Fruit fly (Drosophila melanogaster) whole organism, wandering third instar larva: ENCODE data around the gene CG34164.
A peak's percentile ranks its signal among the peaks of the same experiment; 100 is the strongest.

Source experiments
- Abd-B ChIP-seq: fragments of >200 bp; optimal IDR thresholded peaks from 2 replicates; lab custom pipeline; 2017; ENCODE audit warnings: missing biosample characterization, missing genetic modification characterization
- CG32264 ChIP-seq: fragments of 200-800 bp; sonication (Bioruptor generic); optimal IDR thresholded peaks from 2 replicates; lab custom pipeline; 2016; ENCODE audit warnings: missing biosample characterization, missing genetic modification characterization
- CG9705 ChIP-seq: fragments of 200-800 bp; sonication (Bioruptor generic); optimal IDR thresholded peaks from 2 replicates; lab custom pipeline; 2018; ENCODE audit warnings: missing biosample characterization, mild to moderate bottlenecking, missing genetic modification characterization
- Dfd ChIP-seq: fragments of >200 bp; optimal IDR thresholded peaks from 2 replicates; lab custom pipeline; 2017; ENCODE audit warnings: missing biosample characterization, missing genetic modification characterization
- Dif ChIP-seq: fragments of 200-275, 200-300 bp; sonication (Bioruptor generic); optimal IDR thresholded peaks from 2 replicates; lab custom pipeline; 2018; ENCODE audit warnings: missing biosample characterization, missing genetic modification characterization; ENCODE audit not compliant: partially characterized antibody
- GATAd ChIP-seq: sonication (Bioruptor generic); optimal IDR thresholded peaks from 2 replicates; lab custom pipeline; 2016; ENCODE audit warnings: missing biosample characterization, missing genetic modification characterization
- HLH106 ChIP-seq: fragments of 200-800 bp; optimal IDR thresholded peaks from 3 replicates; lab custom pipeline; 2019; ENCODE audit warnings: missing biosample characterization, mild to moderate bottlenecking, missing genetic modification characterization, moderate library complexity
- Hnf4 ChIP-seq: fragments of 200-800 bp; sonication (Bioruptor generic); optimal IDR thresholded peaks from 2 replicates; lab custom pipeline; 2016; ENCODE audit warnings: missing biosample characterization, mild to moderate bottlenecking, missing genetic modification characterization
- Hr78 ChIP-seq: fragments of >200 bp; optimal IDR thresholded peaks from 2 replicates; lab custom pipeline; 2017; ENCODE audit warnings: missing biosample characterization, missing genetic modification characterization
- Hr83 ChIP-seq: fragments of 200-300 bp; sonication (Bioruptor generic); optimal IDR thresholded peaks from 2 replicates; lab custom pipeline; 2016; ENCODE audit warnings: missing biosample characterization, mild to moderate bottlenecking, missing genetic modification characterization, moderate library complexity; ENCODE audit not compliant: poor library complexity, severe bottlenecking
- Myc ChIP-seq: fragments of >200 bp; optimal IDR thresholded peaks from 2 replicates; lab custom pipeline; 2017
- N ChIP-seq: fragments of >200 bp; optimal IDR thresholded peaks from 2 replicates; lab custom pipeline; 2018; ENCODE audit warnings: missing biosample characterization, missing external identifiers, missing genetic modification characterization
- OdsH ChIP-seq: fragments of 200-800 bp; sonication (Bioruptor generic); optimal IDR thresholded peaks from 2 replicates; lab custom pipeline; 2016; ENCODE audit warnings: missing biosample characterization, mild to moderate bottlenecking, missing genetic modification characterization
- Rel ChIP-seq, 2 experiments: fragments of 200-800 bp; sonication (Bioruptor generic) in 1 of 2; optimal IDR thresholded peaks; 2 replicates in 1 of 2; 3 replicates in 1 of 2; lab custom pipeline; 2016 to 2019; ENCODE audit warnings: mild to moderate bottlenecking in 2 of 2, missing biosample characterization in 2 of 2, missing genetic modification characterization in 2 of 2, moderate library complexity in 1 of 2
- Sp1 ChIP-seq: fragments of 200-800 bp; sonication (Bioruptor generic); optimal IDR thresholded peaks from 3 replicates; lab custom pipeline; 2019; ENCODE audit warnings: missing biosample characterization, mild to moderate bottlenecking, missing genetic modification characterization, moderate library complexity
- Vsx2 ChIP-seq: fragments of 200-300, 225-300 bp; sonication (Bioruptor generic); optimal IDR thresholded peaks from 2 replicates; lab custom pipeline; 2018; ENCODE audit warnings: missing biosample characterization, missing genetic modification characterization; ENCODE audit not compliant: partially characterized antibody
- br ChIP-seq: fragments of 200-800 bp; sonication (Bioruptor generic); optimal IDR thresholded peaks from 2 replicates; lab custom pipeline; 2016; ENCODE audit warnings: missing biosample characterization, missing genetic modification characterization
- brk ChIP-seq: fragments of 200-800 bp; sonication (Bioruptor generic); optimal IDR thresholded peaks from 2 replicates; lab custom pipeline; 2016; ENCODE audit warnings: missing biosample characterization, mild to moderate bottlenecking, missing genetic modification characterization
- dl ChIP-seq, 2 experiments: fragments of 175-275, 200-275 bp in 1 of 2; fragments of 200-275 bp in 1 of 2; sonication (Bioruptor generic); optimal IDR thresholded peaks; lab custom pipeline; 2018; ENCODE audit warnings: mild to moderate bottlenecking in 2 of 2, missing biosample characterization in 2 of 2, missing genetic modification characterization in 2 of 2, moderate library complexity in 2 of 2; ENCODE audit not compliant: partially characterized antibody in 2 of 2, insufficient read depth in 1 of 2
- ey ChIP-seq: fragments of 200-800 bp; sonication (Bioruptor generic); optimal IDR thresholded peaks from 2 replicates; lab custom pipeline; 2016; ENCODE audit warnings: missing biosample characterization, missing genetic modification characterization
- foxo ChIP-seq, 2 experiments: fragments of 200-800 bp; sonication (Bioruptor generic); optimal IDR thresholded peaks; 2 replicates in 1 of 2; 3 replicates in 1 of 2; lab custom pipeline; 2016 to 2017; ENCODE audit warnings: missing biosample characterization in 2 of 2, missing genetic modification characterization in 2 of 2
- fru ChIP-seq: fragments of 200-800 bp; sonication (Bioruptor generic); optimal IDR thresholded peaks from 3 replicates; lab custom pipeline; 2016; ENCODE audit warnings: missing biosample characterization, mild to moderate bottlenecking, missing genetic modification characterization
- h ChIP-seq: fragments of 200-800 bp; sonication (Bioruptor generic); optimal IDR thresholded peaks from 3 replicates; lab custom pipeline; 2016; ENCODE audit warnings: missing biosample characterization, mild to moderate bottlenecking, missing genetic modification characterization
- jim ChIP-seq: fragments of 175-275, 200-325 bp; sonication (Bioruptor generic); optimal IDR thresholded peaks from 2 replicates; lab custom pipeline; 2016; ENCODE audit warnings: missing biosample characterization, mild to moderate bottlenecking, missing genetic modification characterization
- lola ChIP-seq: fragments of >200 bp; optimal IDR thresholded peaks from 2 replicates; lab custom pipeline; 2017; ENCODE audit warnings: missing biosample characterization, missing genetic modification characterization
- pan ChIP-seq: fragments of >200 bp; optimal IDR thresholded peaks from 2 replicates; lab custom pipeline; 2017
- psq ChIP-seq: fragments of 200-800 bp; sonication (Bioruptor generic); optimal IDR thresholded peaks from 3 replicates; lab custom pipeline; 2017; ENCODE audit warnings: missing biosample characterization, mild to moderate bottlenecking, missing genetic modification characterization, moderate library complexity
- rgr ChIP-seq: fragments of 200-800 bp; sonication (Bioruptor generic); optimal IDR thresholded peaks from 3 replicates; lab custom pipeline; 2016; ENCODE audit warnings: missing biosample characterization, mild to moderate bottlenecking, missing genetic modification characterization
- sage ChIP-seq: fragments of 200-800 bp; sonication (Bioruptor generic); optimal IDR thresholded peaks from 2 replicates; lab custom pipeline; 2016; ENCODE audit warnings: missing biosample characterization, mild to moderate bottlenecking, missing genetic modification characterization
- sv ChIP-seq: fragments of 200-800 bp; sonication (Bioruptor generic); optimal IDR thresholded peaks from 3 replicates; lab custom pipeline; 2016; ENCODE audit warnings: missing biosample characterization, missing genetic modification characterization
- tai ChIP-seq: sonication (Bioruptor generic); optimal IDR thresholded peaks from 2 replicates; lab custom pipeline; 2016; ENCODE audit warnings: missing biosample characterization, missing genetic modification characterization
- usp ChIP-seq: fragments of >200 bp; optimal IDR thresholded peaks from 2 replicates; lab custom pipeline; 2017; ENCODE audit warnings: missing biosample characterization, missing genetic modification characterization
- woc ChIP-seq: sonication (Bioruptor generic); optimal IDR thresholded peaks from 2 replicates; lab custom pipeline; 2016; ENCODE audit warnings: missing biosample characterization, mild to moderate bottlenecking, missing genetic modification characterization

CG34164 gene

DNA sequence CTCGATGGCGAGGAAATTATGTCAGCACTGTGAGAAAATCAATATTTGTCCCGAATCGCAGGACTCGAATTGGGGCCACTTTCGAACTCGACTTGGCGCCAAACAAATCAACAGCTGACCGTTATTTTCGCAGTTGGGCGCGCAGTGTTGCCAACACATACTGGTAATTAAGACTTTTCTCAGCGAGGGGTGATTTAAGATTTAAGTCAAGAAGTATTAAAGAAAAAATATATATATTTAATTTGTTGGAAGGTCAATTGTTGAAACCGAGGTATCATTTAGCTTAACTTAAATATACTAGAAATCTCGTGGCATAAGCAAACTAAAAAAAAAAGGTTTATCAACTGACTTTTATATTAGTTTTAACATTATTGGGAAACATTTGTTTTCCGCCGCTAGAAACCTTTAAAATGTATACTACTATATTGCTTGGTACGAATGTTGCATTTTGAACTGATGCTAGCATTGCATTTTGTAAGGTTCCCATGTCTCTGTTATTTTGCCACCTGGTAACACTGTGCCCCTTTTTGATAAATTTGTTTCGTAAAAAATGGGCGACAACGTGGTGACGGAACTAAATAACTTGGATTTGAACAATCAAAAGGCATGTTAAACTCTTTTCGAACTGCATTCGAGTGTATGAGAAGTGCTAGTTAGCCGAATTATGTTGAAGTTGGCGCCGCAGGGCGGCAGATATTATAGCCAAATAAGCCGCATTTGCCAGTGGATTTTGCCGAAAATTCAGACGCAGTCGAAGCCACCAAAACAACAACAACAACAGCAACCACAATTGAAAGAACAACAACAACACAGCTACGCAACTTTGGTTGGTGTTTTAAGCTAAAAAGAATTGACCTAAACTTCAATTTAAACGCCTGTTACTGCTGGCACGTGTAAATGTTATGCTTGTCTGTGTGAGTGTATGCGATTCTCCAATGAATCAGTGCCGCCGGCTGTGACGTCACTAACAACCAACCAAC, 47.4 kb downstream of the CG34164 start, which contains the start of the genes Patsas and ThrRS:
TSS of gene Patsas (minus strand) at position 55 of the 980 bp plus-strand sequence.
TSS of gene ThrRS (plus strand) at position 521 of the 980 bp plus-strand sequence.
- TF ChIP-seq N (GFP tag; lab: Kevin White, UChicago), result peak; percentile 77
- TF ChIP-seq ey (GFP tag; lab: Kevin White, UChicago), result peak; percentile 66
- no peak for TF ChIP-seq GATAd
- TF ChIP-seq psq (GFP tag; lab: Kevin White, UChicago), result peak; percentile 55
- no peak for TF ChIP-seq woc (GFP tag; lab: Kevin White, UChicago)
- TF ChIP-seq br (GFP tag; lab: Kevin White, UChicago), result peak; percentile 56
- TF ChIP-seq Dfd (GFP tag; lab: Kevin White, UChicago), result no peak
- TF ChIP-seq Hnf4 (GFP tag; lab: Kevin White, UChicago), result no peak
- TF ChIP-seq Vsx2 (GFP tag; lab: Kevin White, UChicago), result no peak
- no peak for TF ChIP-seq lola (GFP tag; lab: Kevin White, UChicago)
- TF ChIP-seq tai (GFP tag; lab: Kevin White, UChicago), result no peak
- TF ChIP-seq Hr83, result no peak
- TF ChIP-seq foxo (GFP tag; optimal IDR thresholded peaks at IDR 0.05; lab: Kevin White, UChicago), result peak in 1 of 2 experiments; percentile 83
- TF ChIP-seq Dif (GFP tag; lab: Kevin White, UChicago), result no peak
- no peak for TF ChIP-seq pan (lab: Kevin White, UChicago)
- TF ChIP-seq sv, result peak; percentile 85
- no peak for TF ChIP-seq sage (GFP tag; lab: Kevin White, UChicago)
- TF ChIP-seq usp (GFP tag; lab: Kevin White, UChicago), result no peak
- peak; percentile 82 for TF ChIP-seq HLH106 (tag; lab: Kevin White, UChicago)
- TF ChIP-seq Hr78 (GFP tag; lab: Kevin White, UChicago), result peak; percentile 30
- TF ChIP-seq OdsH, result peak; percentile 61
- no peak for TF ChIP-seq brk (GFP tag; lab: Kevin White, UChicago)
- TF ChIP-seq dl (GFP tag; optimal IDR thresholded peaks at IDR 0.05; lab: Kevin White, UChicago; ENCODE audit: insufficient read depth in 1 of 2, partially characterized antibody in 2 of 2), result no peak
- no peak for TF ChIP-seq Abd-B (GFP tag; lab: Kevin White, UChicago)
- no peak for TF ChIP-seq CG32264
- TF ChIP-seq Myc (lab: Kevin White, UChicago), result peak; percentile 6
- TF ChIP-seq Sp1 (GFP tag; lab: Kevin White, UChicago), result peak; percentile 78
- TF ChIP-seq CG9705 (GFP tag; lab: Kevin White, UChicago), result peak; percentile 43
- TF ChIP-seq rgr (GFP tag; lab: Kevin White, UChicago), result peak; percentile 77
- TF ChIP-seq Rel (GFP tag; optimal IDR thresholded peaks at IDR 0.05; lab: Kevin White, UChicago), result no peak
- peak; percentile 36 for TF ChIP-seq Rel (tag; optimal IDR thresholded peaks at IDR 0.05; lab: Kevin White, UChicago)
- TF ChIP-seq jim (GFP tag; lab: Kevin White, UChicago), result no peak

DNA sequence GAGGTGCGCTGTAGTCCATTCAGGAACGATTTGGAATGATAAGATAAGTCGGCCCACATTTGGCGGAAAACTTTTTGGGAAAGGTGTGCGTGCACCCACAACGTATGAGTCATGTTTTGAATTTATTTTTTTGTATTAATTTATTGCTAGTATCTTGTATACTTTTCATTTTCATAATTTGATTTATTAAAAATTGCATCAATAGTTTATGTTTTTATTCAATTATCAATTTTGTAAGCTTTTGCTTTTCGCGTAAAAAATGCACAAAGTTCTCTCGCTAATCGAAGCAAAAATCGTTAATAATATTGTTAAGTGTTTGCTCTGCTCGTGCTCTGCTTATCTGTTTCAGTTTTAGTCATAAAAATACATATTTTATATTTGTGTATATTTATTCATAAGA, 50.9 kb downstream of the CG34164 start:
- TF ChIP-seq pan (lab: Kevin White, UChicago) (no peak), OdsH (no peak), Rel (GFP tag; optimal IDR thresholded peaks at IDR 0.05; lab: Kevin White, UChicago) (no peak), Rel (tag; optimal IDR thresholded peaks at IDR 0.05; lab: Kevin White, UChicago) (no peak), fru (no peak), Dif (GFP tag; lab: Kevin White, UChicago) (no peak), Sp1 (GFP tag; lab: Kevin White, UChicago) (no peak), CG32264 (no peak), foxo (GFP tag; optimal IDR thresholded peaks at IDR 0.05; lab: Kevin White, UChicago) (no peak), ey (GFP tag; lab: Kevin White, UChicago) (no peak), sv (no peak), lola (GFP tag; lab: Kevin White, UChicago) (no peak), CG9705 (GFP tag; lab: Kevin White, UChicago) (no peak), Myc (lab: Kevin White, UChicago) (no peak), brk (GFP tag; lab: Kevin White, UChicago) (no peak), br (GFP tag; lab: Kevin White, UChicago) (no peak), h (GFP tag; lab: Kevin White, UChicago) (no peak)
